Worm (Caenorhabditis elegans): ENCODE data around the gene F35H10.10.

F35H10.10 gene

DNA sequence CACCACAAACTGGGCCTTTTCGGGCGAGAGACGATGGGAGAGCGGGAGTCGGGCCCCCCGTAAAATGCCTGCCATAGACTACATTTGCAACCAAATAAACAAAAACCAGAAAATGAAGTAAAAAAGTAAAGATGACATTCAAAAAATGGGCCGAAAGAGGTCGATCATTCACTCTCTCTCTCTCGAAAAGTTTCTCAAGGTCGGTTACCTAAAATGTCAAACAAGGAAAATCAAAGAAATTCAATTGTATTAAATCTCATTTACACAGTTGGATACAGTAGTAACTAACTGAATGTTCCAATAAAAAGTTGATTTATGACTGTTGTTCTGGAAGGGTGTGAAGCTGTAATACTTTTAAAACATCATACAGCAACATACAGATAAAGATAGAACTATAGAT, 6.1 kb upstream of the F35H10.10 start:
- TF ChIP-seq unc-55 (GFP tag; optimal IDR thresholded peaks at IDR 0.05) = no peak
- TF ChIP-seq rnt-1 (tag; optimal IDR thresholded peaks at IDR 0.05) = no peak
- TF ChIP-seq hlh-8 (tag; optimal IDR thresholded peaks at IDR 0.05) = no peak
- TF ChIP-seq nfya-1 (tag; optimal IDR thresholded peaks at IDR 0.05) = no peak
- TF ChIP-seq eyg-1 (tag; optimal IDR thresholded peaks at IDR 0.05) = no peak
- no peak for TF ChIP-seq tbx-7 (tag; optimal IDR thresholded peaks at IDR 0.05)
- TF ChIP-seq unc-42 (tag; optimal IDR thresholded peaks at IDR 0.05) = no peak
- no peak for TF ChIP-seq odd-2 (tag; optimal IDR thresholded peaks at IDR 0.05)
- no peak for TF ChIP-seq sox-4 (tag; optimal IDR thresholded peaks at IDR 0.05)
- TF ChIP-seq hlh-6 (tag; optimal IDR thresholded peaks at IDR 0.05) = no peak

DNA sequence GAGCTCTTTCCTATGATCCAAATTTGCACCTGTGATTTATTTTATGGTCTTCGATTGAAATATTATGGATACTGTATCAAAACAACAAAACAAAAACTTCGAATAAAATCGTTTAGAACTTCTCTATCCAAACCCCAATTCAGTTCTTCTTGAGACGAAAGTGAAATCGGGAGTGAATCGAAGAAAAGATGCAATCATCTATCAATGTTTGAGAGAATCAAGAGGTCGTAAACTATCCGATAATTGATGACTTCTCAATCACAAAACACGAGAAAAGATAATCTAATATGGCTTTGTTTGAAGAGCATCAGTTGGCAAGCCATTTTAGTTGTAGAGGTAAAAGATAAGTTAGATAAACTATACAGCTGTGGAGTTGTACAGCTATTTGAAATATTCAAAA, 5.1 kb upstream of the F35H10.10 start:
- TF ChIP-seq fkh-10 (GFP tag; optimal IDR thresholded peaks at IDR 0.05) = no peak
- no peak for TF ChIP-seq unc-86 (tag; optimal IDR thresholded peaks at IDR 0.05)
- no peak for TF ChIP-seq C38D4.7 (GFP tag; optimal IDR thresholded peaks at IDR 0.05)
- no peak for TF ChIP-seq ceh-24 (tag; optimal IDR thresholded peaks at IDR 0.05)
- TF ChIP-seq ztf-16 (tag; optimal IDR thresholded peaks at IDR 0.05) = no peak
- no peak for TF ChIP-seq F13H6.1 (tag; optimal IDR thresholded peaks at IDR 0.05)
- no peak for TF ChIP-seq C08G9.2 (tag; optimal IDR thresholded peaks at IDR 0.05)
- TF ChIP-seq syd-9 (tag; optimal IDR thresholded peaks at IDR 0.05) = no peak
- no peak for TF ChIP-seq gmeb-2 (tag; optimal IDR thresholded peaks at IDR 0.05)
- no peak for TF ChIP-seq ref-2 (tag; optimal IDR thresholded peaks at IDR 0.05)
- TF ChIP-seq zip-5 (tag; optimal IDR thresholded peaks at IDR 0.05) = no peak
- no peak for TF ChIP-seq rnt-1 (tag; optimal IDR thresholded peaks at IDR 0.05)
- no peak for TF ChIP-seq hlh-13 (GFP tag; optimal IDR thresholded peaks at IDR 0.05)
- no peak for TF ChIP-seq fkh-6 (tag; optimal IDR thresholded peaks at IDR 0.05)

DNA sequence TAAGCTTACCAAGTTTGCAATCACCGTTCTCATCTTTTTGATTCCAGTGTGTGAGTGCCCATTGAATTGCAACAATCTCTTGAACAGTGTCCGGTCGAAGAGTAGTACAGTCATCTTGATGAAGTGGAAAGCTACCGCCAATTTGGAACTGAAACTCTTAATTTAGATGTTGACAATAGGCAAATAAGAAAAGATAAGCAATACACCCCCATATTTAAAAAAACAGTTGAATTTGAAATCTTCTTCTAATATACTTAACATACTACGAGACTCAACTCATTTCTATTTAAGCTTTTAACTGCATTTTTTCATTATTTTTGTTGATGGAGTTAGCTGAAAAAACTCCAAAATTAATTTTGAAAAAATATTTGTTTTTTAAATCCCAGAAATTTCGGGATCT, 641 bp downstream of the F35H10.10 start:
- TF ChIP-seq ets-4 (tag; optimal IDR thresholded peaks at IDR 0.05) (no peak), Y22D7AL.16 (tag; optimal IDR thresholded peaks at IDR 0.05) (no peak), ceh-9 (tag; optimal IDR thresholded peaks at IDR 0.05) (no peak), pha-4 (tag; optimal IDR thresholded peaks at IDR 0.05) (no peak), fkh-6 (tag; optimal IDR thresholded peaks at IDR 0.05) (no peak), K02D7.2 (tag; optimal IDR thresholded peaks at IDR 0.05) (no peak), pag-3 (tag; optimal IDR thresholded peaks at IDR 0.05; ENCODE audit: borderline replicate concordance) (no peak), ttx-3 (tag; optimal IDR thresholded peaks at IDR 0.05) (no peak)

DNA sequence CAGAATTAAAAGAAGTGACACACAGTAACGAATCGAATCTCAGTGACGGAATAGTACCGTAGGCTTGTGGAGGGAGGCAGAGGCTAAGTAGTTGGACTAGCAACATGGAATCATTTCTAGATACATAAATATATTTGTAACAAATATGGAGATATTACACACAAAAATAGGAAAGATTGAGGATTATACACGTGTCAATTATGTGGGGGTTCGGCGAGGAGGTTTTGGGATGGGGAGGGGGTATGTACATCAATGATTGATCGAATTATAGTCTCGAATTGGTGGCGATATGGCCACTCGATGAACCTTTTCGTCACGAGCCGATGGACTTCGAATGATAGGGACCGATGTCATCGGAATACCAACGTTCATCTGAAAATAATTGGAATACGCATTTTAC, 5.3 kb downstream of the F35H10.10 start:
- TF ChIP-seq elt-4 (tag; optimal IDR thresholded peaks at IDR 0.05) = no peak
- TF ChIP-seq tbx-7 (tag; optimal IDR thresholded peaks at IDR 0.05) = no peak
- no peak for TF ChIP-seq ztf-16 (tag; optimal IDR thresholded peaks at IDR 0.05)
- TF ChIP-seq ets-4 (tag; optimal IDR thresholded peaks at IDR 0.05) = no peak
- no peak for TF ChIP-seq pha-2 (tag; optimal IDR thresholded peaks at IDR 0.05)
- no peak for TF ChIP-seq ceh-30 (tag; optimal IDR thresholded peaks at IDR 0.05)
- TF ChIP-seq madf-2 (tag; optimal IDR thresholded peaks at IDR 0.05) = no peak
- TF ChIP-seq T23F11.4 (GFP tag; optimal IDR thresholded peaks at IDR 0.05) = no peak
- TF ChIP-seq K09A11.1 (tag; optimal IDR thresholded peaks at IDR 0.05; ENCODE audit: insufficient read depth) = no peak

DNA sequence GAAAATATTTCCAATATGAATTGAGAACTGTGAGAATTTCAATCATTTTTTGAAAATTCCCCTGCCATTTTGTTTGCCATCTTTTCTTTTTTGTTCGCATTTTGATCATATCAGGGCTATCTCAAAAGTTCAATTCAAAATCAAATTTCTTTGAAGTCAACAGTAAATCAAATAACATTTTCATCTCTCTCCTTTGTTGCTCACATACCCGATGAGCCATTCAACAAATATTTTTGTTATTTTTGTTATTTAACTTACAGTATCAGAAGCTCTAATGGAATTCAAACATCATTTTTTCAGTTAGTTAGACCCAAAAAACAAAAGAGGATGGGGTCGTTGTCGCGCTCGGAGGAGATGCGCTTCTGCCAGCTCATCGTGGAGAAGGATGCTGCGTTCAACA, 9.1 kb downstream of the F35H10.10 start, which contains the start of gene vha-5:
Gene vha-5 (plus strand): TSS at position 301 of the 400 bp plus-strand sequence.
- no peak for TF ChIP-seq mec-3 (tag; optimal IDR thresholded peaks at IDR 0.05; ENCODE audit: borderline replicate concordance)
- no peak for TF ChIP-seq ztf-16 (tag; optimal IDR thresholded peaks at IDR 0.05)
- TF ChIP-seq pros-1 (tag; optimal IDR thresholded peaks at IDR 0.05) = no peak
- TF ChIP-seq zip-5 (tag; optimal IDR thresholded peaks at IDR 0.05) = no peak
- no peak for TF ChIP-seq ttx-3 (tag; optimal IDR thresholded peaks at IDR 0.05)
- TF ChIP-seq ceh-14 (tag; optimal IDR thresholded peaks at IDR 0.05) = no peak
- no peak for TF ChIP-seq rnt-1 (tag; optimal IDR thresholded peaks at IDR 0.05)
- no peak for TF ChIP-seq ref-2 (tag; optimal IDR thresholded peaks at IDR 0.05)
- no peak for TF ChIP-seq hlh-8 (tag; optimal IDR thresholded peaks at IDR 0.05)
- no peak for TF ChIP-seq C08G9.2 (tag; optimal IDR thresholded peaks at IDR 0.05)
- TF ChIP-seq pqm-1 (tag; optimal IDR thresholded peaks at IDR 0.05) = no peak
- TF ChIP-seq pag-3 (tag; optimal IDR thresholded peaks at IDR 0.05; ENCODE audit: borderline replicate concordance) = no peak
- TF ChIP-seq ama-1 (optimal IDR thresholded peaks at IDR 0.05) = no peak
- no peak for TF ChIP-seq sox-2 (GFP tag; IDR thresholded peaks at IDR 0.05)
- TF ChIP-seq elt-2 (tag; optimal IDR thresholded peaks at IDR 0.05) = no peak
- TF ChIP-seq hlh-6 (tag; optimal IDR thresholded peaks at IDR 0.05) = no peak
- no peak for TF ChIP-seq T23F11.4 (GFP tag; optimal IDR thresholded peaks at IDR 0.05)
- no peak for TF ChIP-seq unc-42 (tag; optimal IDR thresholded peaks at IDR 0.05)

Data from whole organism, late embryonic.